Fruit fly (Drosophila melanogaster) whole organism, embryonic: Measurements from ENCODE around the gene dpr10.

Experiments
- Blimp-1 ChIP-seq: fragments of 200-800 bp; sonication (Bioruptor generic); optimal IDR thresholded peaks from 3 replicates; lab custom pipeline; 2018; ENCODE audit warnings: missing biosample characterization, missing genetic modification characterization, mild to moderate bottlenecking, moderate library complexity, missing genetic modification reagents
- CG10654 ChIP-seq: fragments of 200-800 bp; sonication (Bioruptor generic); optimal IDR thresholded peaks from 2 replicates; lab custom pipeline; 2016; ENCODE audit warnings: missing biosample characterization, missing genetic modification characterization
- CG14667 ChIP-seq: fragments of 200-800 bp; sonication (Bioruptor generic); IDR thresholded peaks from 2 replicates; pipeline ENCODE4 v1.3.6; 2022; ENCODE audit warnings: missing biosample characterization, missing genetic modification characterization
- Nf-YC ChIP-seq: fragments of 200-800 bp; optimal IDR thresholded peaks from 3 replicates; lab custom pipeline; 2019; ENCODE audit warnings: missing biosample characterization, mild to moderate bottlenecking, missing genetic modification characterization, moderate library complexity
- rib ChIP-seq: fragments of 200-800 bp; sonication (Bioruptor generic); IDR thresholded peaks from 2 replicates; pipeline ENCODE4 v1.3.6; 2022; ENCODE audit warnings: missing biosample characterization, missing genetic modification characterization
- toy ChIP-seq: fragments of 200-800 bp; sonication (Bioruptor generic); IDR thresholded peaks from 2 replicates; pipeline ENCODE4 v1.3.6; 2022; ENCODE audit warnings: missing biosample characterization, missing genetic modification characterization

- TF ChIP-seq CG10654 (GFP tag; lab: Kevin White, UChicago) (no peak), Blimp-1 (GFP tag; lab: Kevin White, UChicago) (no peak), toy (GFP tag; lab: Robert Waterston, UW) (no peak), Nf-YC (tag; lab: Kevin White, UChicago) (no peak), CG14667 (GFP tag; lab: Robert Waterston, UW) (no peak), rib (no peak)
Measured at dm6 chr3L:10199644-10200043, 13.7 kb upstream of the dpr10 start.
